Fruit fly (Drosophila melanogaster) whole organism, embryonic: Measurements from ENCODE around the gene CG18577.

Experiments used
- Atf6 ChIP-seq: fragments of 200-800 bp; sonication (Bioruptor generic); IDR thresholded peaks from 2 replicates; pipeline ENCODE4 v1.3.6; 2022; ENCODE audit warnings: missing biosample characterization, missing genetic modification characterization
- CG10209 ChIP-seq: fragments of 200-800 bp; sonication (Bioruptor generic); optimal IDR thresholded peaks from 3 replicates; lab custom pipeline; 2017; ENCODE audit warnings: missing biosample characterization, mild to moderate bottlenecking, missing genetic modification characterization, missing genetic modification reagents
- CG10274 ChIP-seq: fragments of 200-800 bp; sonication (Bioruptor generic); optimal IDR thresholded peaks from 3 replicates; lab custom pipeline; 2017; ENCODE audit warnings: missing biosample characterization, mild to moderate bottlenecking, missing genetic modification characterization
- CG10366 ChIP-seq: fragments of 200-800 bp; sonication (Bioruptor generic); IDR thresholded peaks from 2 replicates; pipeline ENCODE4 v1.3.6; 2022; ENCODE audit warnings: missing biosample characterization, missing genetic modification characterization
- CG10462 ChIP-seq: fragments of 200-800 bp; sonication (Bioruptor generic); optimal IDR thresholded peaks from 2 replicates; lab custom pipeline; 2016; ENCODE audit warnings: missing biosample characterization, missing genetic modification characterization
- CG15696 ChIP-seq: fragments of 200-800 bp; sonication (Bioruptor generic); optimal IDR thresholded peaks from 2 replicates; lab custom pipeline; 2019; ENCODE audit warnings: missing biosample characterization, mild to moderate bottlenecking, missing genetic modification characterization, moderate library complexity
- CG16863 ChIP-seq: fragments of 200-800 bp; sonication (Bioruptor generic); optimal IDR thresholded peaks from 3 replicates; lab custom pipeline; 2016; ENCODE audit warnings: missing biosample characterization, missing genetic modification characterization
- CG17912 ChIP-seq: fragments of 200-800 bp; sonication (Bioruptor generic); optimal IDR thresholded peaks from 2 replicates; lab custom pipeline; 2018; ENCODE audit warnings: missing biosample characterization, mild to moderate bottlenecking, missing genetic modification characterization
- CG18764 ChIP-seq: fragments of 200-800 bp; sonication (Bioruptor generic); optimal IDR thresholded peaks from 3 replicates; lab custom pipeline; 2016; ENCODE audit warnings: missing biosample characterization, missing genetic modification characterization
- CG3407 ChIP-seq: fragments of 200-800 bp; sonication (Bioruptor generic); optimal IDR thresholded peaks from 2 replicates; lab custom pipeline; 2018; ENCODE audit warnings: missing biosample characterization, mild to moderate bottlenecking, missing genetic modification characterization
- CG34224 ChIP-seq: fragments of 200-800 bp; sonication (Bioruptor generic); IDR thresholded peaks from 3 replicates; pipeline ENCODE4 v1.3.6; 2022; ENCODE audit warnings: missing biosample characterization, missing genetic modification characterization; ENCODE audit not compliant: partially characterized antibody
- CG42726 ChIP-seq: fragments of 200-800 bp; sonication (Bioruptor generic); IDR thresholded peaks from 2 replicates; pipeline ENCODE4 v1.3.6; 2022; ENCODE audit warnings: missing biosample characterization, missing genetic modification characterization; ENCODE audit not compliant: partially characterized antibody
- CG5953 ChIP-seq: fragments of 200-800 bp; sonication (Bioruptor generic); IDR thresholded peaks from 2 replicates; pipeline ENCODE4 v1.3.6; 2022; ENCODE audit warnings: missing biosample characterization, missing genetic modification characterization
- CG6683 ChIP-seq: fragments of 200-800 bp; sonication (Bioruptor generic); optimal IDR thresholded peaks from 2 replicates; lab custom pipeline; 2017; ENCODE audit warnings: missing biosample characterization, mild to moderate bottlenecking, missing genetic modification characterization, missing genetic modification reagents
- CG7786 ChIP-seq: fragments of 200-800 bp; sonication (Bioruptor generic); optimal IDR thresholded peaks from 2 replicates; lab custom pipeline; 2016; ENCODE audit warnings: missing biosample characterization, missing genetic modification characterization
- CG8290 ChIP-seq, 3 experiments: fragments of 200-800 bp; sonication (Bioruptor generic); optimal IDR thresholded peaks; 2 replicates each; lab custom pipeline; 2016 to 2019; ENCODE audit warnings: missing biosample characterization in 3 of 3, missing genetic modification characterization in 3 of 3, mild to moderate bottlenecking in 2 of 3, moderate library complexity in 1 of 3
- CG9876 ChIP-seq: fragments of 200-800 bp; sonication (Bioruptor generic); optimal IDR thresholded peaks from 2 replicates; lab custom pipeline; 2016; ENCODE audit warnings: missing biosample characterization, missing genetic modification characterization
- CrebB ChIP-seq: fragments of 200-800 bp; sonication (Bioruptor generic); optimal IDR thresholded peaks from 3 replicates; lab custom pipeline; 2018; ENCODE audit warnings: missing biosample characterization, mild to moderate bottlenecking, missing genetic modification characterization
- Dek ChIP-seq: fragments of 200-800 bp; sonication (Bioruptor generic); optimal IDR thresholded peaks from 3 replicates; lab custom pipeline; 2019; ENCODE audit warnings: missing biosample characterization, mild to moderate bottlenecking, missing genetic modification characterization, moderate library complexity
- E2f1 ChIP-seq: fragments of 200-800 bp; sonication (Bioruptor generic); IDR thresholded peaks from 2 replicates; pipeline ENCODE4 v1.3.6; 2022; ENCODE audit warnings: missing biosample characterization, missing genetic modification characterization
- Ets97D ChIP-seq: fragments of 200-800 bp; sonication (Bioruptor generic); optimal IDR thresholded peaks from 3 replicates; lab custom pipeline; 2016; ENCODE audit warnings: missing biosample characterization, missing genetic modification characterization
- Hr39 ChIP-seq: fragments of >200 bp; optimal IDR thresholded peaks from 2 replicates; lab custom pipeline; 2017
- Hr51 ChIP-seq, 2 experiments: fragments of 200-800 bp; sonication (Bioruptor generic); optimal IDR thresholded peaks; 2 replicates in 1 of 2; 3 replicates in 1 of 2; lab custom pipeline; 2016 to 2018; ENCODE audit warnings: missing biosample characterization in 2 of 2, missing genetic modification characterization in 2 of 2, mild to moderate bottlenecking in 1 of 2, moderate library complexity in 1 of 2
- Lhr ChIP-seq: fragments of 200-800 bp; sonication (Bioruptor generic); optimal IDR thresholded peaks from 3 replicates; lab custom pipeline; 2017; ENCODE audit warnings: mild to moderate bottlenecking, missing biosample characterization, missing genetic modification reagents, missing genetic modification characterization
- Lim3 ChIP-seq: fragments of 200-800 bp; sonication (Bioruptor generic); IDR thresholded peaks from 2 replicates; pipeline ENCODE4 v1.3.6; 2022; ENCODE audit warnings: missing biosample characterization, missing genetic modification characterization
- Max ChIP-seq: fragments of 200-800 bp; sonication (Bioruptor generic); optimal IDR thresholded peaks from 2 replicates; lab custom pipeline; 2016; ENCODE audit warnings: missing biosample characterization, mild to moderate bottlenecking, missing genetic modification characterization
- Mrtf ChIP-seq: fragments of 200-800 bp; sonication (Bioruptor generic); IDR thresholded peaks from 3 replicates; pipeline ENCODE4 v1.3.6; 2022; ENCODE audit warnings: missing biosample characterization, missing genetic modification characterization
- Nf-YA ChIP-seq: fragments of 200-800 bp; sonication (Bioruptor generic); IDR thresholded peaks from 2 replicates; pipeline ENCODE4 v1.3.6; 2022; ENCODE audit warnings: missing biosample characterization, missing genetic modification characterization
- Nf-YC ChIP-seq: fragments of 200-800 bp; optimal IDR thresholded peaks from 3 replicates; lab custom pipeline; 2019; ENCODE audit warnings: missing biosample characterization, mild to moderate bottlenecking, missing genetic modification characterization, moderate library complexity
- Ravus ChIP-seq: fragments of 200-800 bp; sonication (Bioruptor generic); IDR thresholded peaks from 2 replicates; pipeline ENCODE4 v1.3.6; 2022; ENCODE audit warnings: missing biosample characterization, missing genetic modification characterization
- TFAM ChIP-seq: fragments of 200-800 bp; sonication (Bioruptor generic); optimal IDR thresholded peaks from 2 replicates; lab custom pipeline; 2017; ENCODE audit warnings: missing biosample characterization, missing genetic modification characterization, inconsistent platforms
- Xrp1 ChIP-seq: fragments of 200-800 bp; sonication (Bioruptor generic); IDR thresholded peaks from 2 replicates; pipeline ENCODE4 v1.3.6; 2022; ENCODE audit warnings: missing biosample characterization, missing genetic modification characterization
- abd-A ChIP-seq: fragments of 200-800 bp; sonication (Bioruptor generic); optimal IDR thresholded peaks from 3 replicates; lab custom pipeline; 2019; ENCODE audit warnings: missing biosample characterization, mild to moderate bottlenecking, missing genetic modification characterization, moderate library complexity
- crol ChIP-seq: fragments of 200-800 bp; sonication (Bioruptor generic); IDR thresholded peaks from 2 replicates; pipeline ENCODE4 v1.3.6; 2022; ENCODE audit warnings: missing biosample characterization, missing genetic modification characterization
- dmrt99B ChIP-seq: fragments of 200-800 bp; sonication (Bioruptor generic); optimal IDR thresholded peaks from 2 replicates; lab custom pipeline; 2018; ENCODE audit warnings: missing biosample characterization, mild to moderate bottlenecking, missing genetic modification characterization, moderate library complexity
- ewg ChIP-seq: fragments of 200-800 bp; sonication (Bioruptor generic); optimal IDR thresholded peaks from 3 replicates; lab custom pipeline; 2017; ENCODE audit warnings: mild to moderate bottlenecking, missing biosample characterization, missing genetic modification reagents, missing genetic modification characterization
- fd102C ChIP-seq: fragments of 200-800 bp; sonication (Bioruptor generic); optimal IDR thresholded peaks from 2 replicates; lab custom pipeline; 2018; ENCODE audit warnings: missing biosample characterization, mild to moderate bottlenecking, missing genetic modification characterization, moderate library complexity
- fd64A ChIP-seq: fragments of 200-800 bp; sonication (Bioruptor generic); optimal IDR thresholded peaks from 3 replicates; lab custom pipeline; 2018; ENCODE audit warnings: missing biosample characterization, mild to moderate bottlenecking, missing genetic modification characterization
- ftz-f1 ChIP-seq: fragments of 200-800 bp; sonication (Bioruptor generic); optimal IDR thresholded peaks from 2 replicates; lab custom pipeline; 2016; ENCODE audit warnings: missing biosample characterization, missing genetic modification characterization
- gce ChIP-seq: fragments of 200-800 bp; sonication (Bioruptor generic); IDR thresholded peaks from 3 replicates; pipeline ENCODE4 v1.3.6; 2022; ENCODE audit warnings: missing biosample characterization, missing genetic modification characterization
- mld ChIP-seq: fragments of 200-800 bp; sonication (Bioruptor generic); IDR thresholded peaks from 3 replicates; pipeline ENCODE4 v1.3.6; 2022; ENCODE audit warnings: missing biosample characterization, missing genetic modification characterization; ENCODE audit not compliant: partially characterized antibody
- nerfin-1 ChIP-seq: fragments of 200-800 bp; sonication (Bioruptor generic); optimal IDR thresholded peaks from 3 replicates; lab custom pipeline; 2019; ENCODE audit warnings: missing biosample characterization, mild to moderate bottlenecking, missing genetic modification characterization, moderate library complexity
- nmo ChIP-seq: fragments of 200-800 bp; sonication (Bioruptor generic); optimal IDR thresholded peaks from 2 replicates; lab custom pipeline; 2018; ENCODE audit warnings: missing biosample characterization, mild to moderate bottlenecking, missing genetic modification characterization, moderate library complexity
- org-1 ChIP-seq: fragments of 200-800 bp; sonication (Bioruptor generic); optimal IDR thresholded peaks from 2 replicates; lab custom pipeline; 2017; ENCODE audit warnings: missing biosample characterization, missing genetic modification characterization
- sens ChIP-seq: fragments of 200-800 bp; sonication (Bioruptor generic); peaks from one replicate; lab custom pipeline; 2016; ENCODE audit warnings: missing biosample characterization, missing genetic modification characterization
- sna ChIP-seq: fragments of 200-800 bp; sonication (Bioruptor generic); IDR thresholded peaks from 2 replicates; pipeline ENCODE4 v1.3.6; 2022; ENCODE audit warnings: missing biosample characterization, missing genetic modification characterization; ENCODE audit not compliant: partially characterized antibody
- tap ChIP-seq: fragments of 200-800 bp; optimal IDR thresholded peaks from 3 replicates; lab custom pipeline; 2019; ENCODE audit warnings: missing biosample characterization, mild to moderate bottlenecking, missing genetic modification characterization, moderate library complexity
- tup ChIP-seq: fragments of 200-800 bp; sonication (Bioruptor generic); optimal IDR thresholded peaks from 2 replicates; lab custom pipeline; 2016; ENCODE audit warnings: missing biosample characterization, mild to moderate bottlenecking, missing genetic modification characterization, moderate library complexity
- usp ChIP-seq: fragments of >200 bp; optimal IDR thresholded peaks from 2 replicates; lab custom pipeline; 2017; ENCODE audit warnings: missing biosample characterization, missing genetic modification characterization
- zf30C ChIP-seq: fragments of 200-800 bp; sonication (Bioruptor generic); optimal IDR thresholded peaks from 3 replicates; lab custom pipeline; 2018; ENCODE audit warnings: missing biosample characterization, mild to moderate bottlenecking, missing genetic modification characterization

The CG18577 gene

dm6 chr3R:11214449-11214950, 18.6 kb downstream of the CG18577 start, which contains the start of gene ZnT86D (continued):
- TF ChIP-seq Ets97D (GFP tag; lab: Kevin White, UChicago) (peak; percentile 57), Ravus (GFP tag; lab: Robert Waterston, UW) (no peak), zf30C (GFP tag; lab: Kevin White, UChicago) (no peak), Lim3 (GFP tag; lab: Robert Waterston, UW) (no peak), CG16863 (GFP tag; lab: Kevin White, UChicago) (peak; percentile 30), abd-A (tag; lab: Kevin White, UChicago) (no peak), tap (tag; lab: Kevin White, UChicago) (peak; percentile 43), Nf-YC (tag; lab: Kevin White, UChicago) (peak; percentile 79), org-1 (GFP tag; lab: Kevin White, UChicago) (no peak), tup (GFP tag; lab: Kevin White, UChicago) (no peak), fd64A (GFP tag; lab: Kevin White, UChicago) (no peak), Lhr (GFP tag; lab: Kevin White, UChicago) (no peak), Mrtf (GFP tag; lab: Robert Waterston, UW) (peak; percentile 60; the same call in 2 of the 3 replicates), CG10209 (peak; percentile 53), CrebB (tag; lab: Kevin White, UChicago) (peak; percentile 69), Hr51 (GFP tag; optimal IDR thresholded peaks at IDR 0.05; lab: Kevin White, UChicago) (peak; percentile 34 to 62), fd102C (GFP tag; lab: Kevin White, UChicago) (no peak), Xrp1 (GFP tag; lab: Robert Waterston, UW) (peak; percentile 30; the same call in 1 of the 2 replicates), CG15696 (peak; percentile 55), gce (GFP tag; lab: Robert Waterston, UW) (no peak), CG10462 (GFP tag; lab: Kevin White, UChicago) (no peak), Nf-YA (no peak), CG5953 (GFP tag; lab: Robert Waterston, UW) (no peak), Hr39 (lab: Kevin White, UChicago) (no peak), crol (GFP tag; lab: Robert Waterston, UW) (peak; percentile 71), nmo (GFP tag; lab: Kevin White, UChicago) (peak; percentile 67), sens (GFP tag; lab: Kevin White, UChicago) (peak; percentile 90), nerfin-1 (tag; lab: Kevin White, UChicago) (peak; percentile 49), dmrt99B (tag; lab: Kevin White, UChicago) (peak; percentile 65), E2f1 (GFP tag; lab: Robert Waterston, UW) (peak; percentile 30; the same call in 1 of the 2 replicates), ftz-f1 (GFP tag; lab: Kevin White, UChicago) (no peak), CG42726 (GFP tag; lab: Robert Waterston, UW) (no peak), CG17912 (GFP tag; lab: Kevin White, UChicago) (peak; percentile 2), usp (no peak), CG8290 (GFP tag; optimal IDR thresholded peaks at IDR 0.05; lab: Kevin White, UChicago) (peak; percentile 24), CG8290 (tag; optimal IDR thresholded peaks at IDR 0.05; lab: Kevin White, UChicago) (peak in 1 of 2 experiments; percentile 69), sna (GFP tag; lab: Robert Waterston, UW) (no peak), CG6683 (GFP tag; lab: Kevin White, UChicago) (peak; percentile 22), CG9876 (no peak), CG18764 (no peak), ewg (GFP tag; lab: Kevin White, UChicago) (peak; percentile 10), TFAM (GFP tag; lab: Kevin White, UChicago) (no peak), CG3407 (no peak), CG34224 (GFP tag; lab: Robert Waterston, UW) (no peak), Max (no peak), CG10366 (peak; percentile 30; the same call in 1 of the 2 replicates), CG10274 (GFP tag; lab: Kevin White, UChicago) (no peak), CG7786 (GFP tag; lab: Kevin White, UChicago) (peak; percentile 21), mld (GFP tag; lab: Robert Waterston, UW) (no peak), Atf6 (no peak; the same call in 1 of the 2 replicates), Dek (tag; lab: Kevin White, UChicago) (peak; percentile 72)
